Worm (Caenorhabditis elegans) whole organism, L4 larva: ENCODE measurements around the gene C37C3.12.

Experiments used
- F26F4.8 ChIP-seq: fragments of 200-800 bp; sonication (Bioruptor generic); conservative IDR thresholded peaks from 2 replicates; pipeline ENCODE4 v1.3.6; 2022; ENCODE audit warnings: missing genetic modification characterization, missing compliant biosample characterization
- F44E2.7 ChIP-seq: fragments of 200-800 bp; sonication (Bioruptor generic); IDR thresholded peaks from 2 replicates; pipeline ENCODE4 v2.1.2; 2022; ENCODE audit warnings: missing genetic modification characterization, missing compliant biosample characterization
- T20F7.1 ChIP-seq: fragments of 200-800 bp; sonication (Bioruptor generic); optimal IDR thresholded peaks from 2 replicates; lab custom pipeline; 2018; ENCODE audit warnings: mild to moderate bottlenecking, missing genetic modification characterization, missing compliant biosample characterization
- T26A8.4 ChIP-seq: fragments of 200-800 bp; sonication (Bioruptor generic); IDR thresholded peaks from 2 replicates; pipeline ENCODE4 v1.3.6; 2022; ENCODE audit warnings: missing genetic modification characterization, missing compliant biosample characterization
- Y105C5A.15 ChIP-seq: fragments of 200-800 bp; sonication (Bioruptor generic); IDR thresholded peaks from 2 replicates; pipeline ENCODE4 v1.3.6; 2022; ENCODE audit warnings: missing genetic modification characterization, missing compliant biosample characterization
- Y48G9A.11 ChIP-seq: fragments of 200-800 bp; sonication (Bioruptor generic); IDR thresholded peaks from 2 replicates; pipeline ENCODE4 v1.3.6; 2022; ENCODE audit warnings: missing genetic modification reagents, missing genetic modification characterization, missing compliant biosample characterization
- Y5F2A.4 ChIP-seq: fragments of 200-800 bp; sonication (Bioruptor generic); optimal IDR thresholded peaks from 2 replicates; lab custom pipeline; 2018; ENCODE audit warnings: mild to moderate bottlenecking, missing genetic modification characterization, missing compliant biosample characterization
- ZK337.2 ChIP-seq: fragments of 200-800 bp; sonication (Bioruptor generic); IDR thresholded peaks from 2 replicates; pipeline ENCODE4 v1.3.6; 2022; ENCODE audit warnings: missing genetic modification reagents, missing genetic modification characterization, missing compliant biosample characterization
- arid-1 ChIP-seq: fragments of 200-800 bp; sonication (Bioruptor generic); conservative IDR thresholded peaks from 2 replicates; pipeline ENCODE4 v1.3.6; 2022; ENCODE audit warnings: missing genetic modification reagents, missing genetic modification characterization, missing compliant biosample characterization
- ces-1 ChIP-seq: fragments of 150-350 bp; sonication (generic microtip); optimal IDR thresholded peaks from 4 replicates; lab custom pipeline; 2014; ENCODE audit warnings: missing biosample characterization, missing genetic modification reagents, missing genetic modification characterization
- ctbp-1 ChIP-seq: fragments of 200-800 bp; sonication (Bioruptor generic); IDR thresholded peaks from 2 replicates; pipeline ENCODE4 v1.3.6; 2022; ENCODE audit warnings: missing genetic modification reagents, missing genetic modification characterization, missing compliant biosample characterization
- daf-16 ChIP-seq, 3 experiments: sonication (generic microtip); optimal IDR thresholded peaks; 2 replicates each; lab custom pipeline; 2016 to 2017; ENCODE audit warnings: missing genetic modification characterization in 3 of 3, missing genetic modification reagents in 3 of 3, mild to moderate bottlenecking in 2 of 3, missing compliant biosample characterization in 2 of 3, missing biosample characterization in 1 of 3, moderate library complexity in 1 of 3
- dmd-6 ChIP-seq: fragments of 200-800 bp; sonication (Bioruptor generic); IDR thresholded peaks from 2 replicates; pipeline ENCODE4 v1.3.6; 2022; ENCODE audit warnings: missing genetic modification reagents, missing genetic modification characterization, missing compliant biosample characterization
- duxl-1 ChIP-seq: sonication (generic microtip); optimal IDR thresholded peaks from 2 replicates; lab custom pipeline; 2016; ENCODE audit warnings: mild to moderate bottlenecking, missing genetic modification characterization, moderate library complexity, missing compliant biosample characterization; ENCODE audit not compliant: poor library complexity
- fkh-10 ChIP-seq: fragments of 150-350 bp; optimal IDR thresholded peaks from 2 replicates; lab custom pipeline; 2014; ENCODE audit warnings: missing biosample characterization, missing genetic modification reagents, missing genetic modification characterization
- hif-1 ChIP-seq, 2 experiments: sonication (generic microtip); optimal IDR thresholded peaks; 2 replicates each; lab custom pipeline; 2016 to 2017; ENCODE audit warnings: missing compliant biosample characterization in 2 of 2, missing genetic modification characterization in 2 of 2, missing genetic modification reagents in 2 of 2, missing genotype in 2 of 2, mild to moderate bottlenecking in 1 of 2
- hlh-30 ChIP-seq: sonication (generic microtip); optimal IDR thresholded peaks from 2 replicates; lab custom pipeline; 2017; ENCODE audit warnings: antibody characterized with exemption, mild to moderate bottlenecking, missing genetic modification characterization, missing compliant biosample characterization; ENCODE audit not compliant: insufficient read depth
- lin-13 ChIP-seq: fragments of 150-350 bp; optimal IDR thresholded peaks from 2 replicates; lab custom pipeline; 2014; ENCODE audit warnings: missing biosample characterization, missing genetic modification reagents, missing genetic modification characterization
- lin-39 ChIP-seq: fragments of 150-350 bp; optimal IDR thresholded peaks from 2 replicates; lab custom pipeline; 2014; ENCODE audit warnings: missing biosample characterization, missing genetic modification reagents, missing genetic modification characterization
- lsy-2 ChIP-seq, 2 experiments: fragments of 150-350 bp in 1 of 2; sonication (generic microtip) in 1 of 2; optimal IDR thresholded peaks; 2 replicates each; lab custom pipeline; 2014 to 2017; ENCODE audit warnings: missing biosample characterization in 2 of 2, missing genetic modification characterization in 2 of 2
- madf-9 ChIP-seq: fragments of 200-800 bp; sonication (Bioruptor generic); conservative IDR thresholded peaks from 2 replicates; pipeline ENCODE4 v1.3.6; 2022; ENCODE audit warnings: missing genetic modification reagents, missing genetic modification characterization, missing compliant biosample characterization
- mep-1 ChIP-seq: fragments of 150-350 bp; sonication (generic microtip); optimal IDR thresholded peaks from 3 replicates; lab custom pipeline; 2014; ENCODE audit warnings: missing biosample characterization, missing genetic modification characterization
- mes-2 ChIP-seq: sonication (generic microtip); optimal IDR thresholded peaks from 2 replicates; lab custom pipeline; 2016; ENCODE audit warnings: missing genotype, mild to moderate bottlenecking, missing genetic modification characterization, missing compliant biosample characterization; ENCODE audit not compliant: poor library complexity, severe bottlenecking
- nhr-11 ChIP-seq: fragments of 150-350 bp; optimal IDR thresholded peaks from 2 replicates; lab custom pipeline; 2014; ENCODE audit warnings: missing biosample characterization, missing genetic modification characterization
- nhr-237 ChIP-seq: sonication (generic microtip); optimal IDR thresholded peaks from 2 replicates; lab custom pipeline; 2017; ENCODE audit warnings: missing biosample characterization, missing genetic modification characterization
- nhr-28 ChIP-seq: fragments of 150-350 bp; optimal IDR thresholded peaks from 2 replicates; lab custom pipeline; 2014; ENCODE audit warnings: missing biosample characterization, missing genetic modification characterization
- nhr-48 ChIP-seq: sonication (generic microtip); optimal IDR thresholded peaks from 2 replicates; lab custom pipeline; 2016; ENCODE audit warnings: mild to moderate bottlenecking, missing genetic modification characterization, missing compliant biosample characterization
- nhr-6 ChIP-seq: fragments of 150-350 bp; optimal IDR thresholded peaks from 2 replicates; lab custom pipeline; 2014; ENCODE audit warnings: missing biosample characterization, missing genetic modification characterization
- rbr-2 ChIP-seq: sonication (generic microtip); optimal IDR thresholded peaks from 2 replicates; lab custom pipeline; 2016; ENCODE audit warnings: missing genotype, missing genetic modification characterization, missing compliant biosample characterization
- saeg-2 ChIP-seq: fragments of 200-800 bp; sonication (Bioruptor generic); IDR thresholded peaks from 2 replicates; pipeline ENCODE4 v1.3.6; 2022; ENCODE audit warnings: missing genetic modification reagents, missing genetic modification characterization, missing compliant biosample characterization
- sdz-12 ChIP-seq: fragments of 200-800 bp; sonication (Bioruptor generic); optimal IDR thresholded peaks from 2 replicates; lab custom pipeline; 2018; ENCODE audit warnings: mild to moderate bottlenecking, missing genetic modification characterization, missing compliant biosample characterization
- set-16 ChIP-seq: fragments of 200-800 bp; sonication (Bioruptor generic); IDR thresholded peaks from 2 replicates; pipeline ENCODE4 v1.3.6; 2022; ENCODE audit warnings: missing genetic modification reagents, missing genetic modification characterization, missing compliant biosample characterization
- snpc-4 ChIP-seq: fragments of 150-350 bp; optimal IDR thresholded peaks from 2 replicates; lab custom pipeline; 2014; ENCODE audit warnings: missing biosample characterization, missing genetic modification characterization
- unc-62 ChIP-seq, 3 experiments: fragments of 150-350 bp in 1 of 3; sonication (generic microtip); optimal IDR thresholded peaks in 2 of 3; peaks in 1 of 3; 1 replicate in 1 of 3; 2 replicates in 2 of 3; lab custom pipeline; 2014 to 2017; ENCODE audit warnings: missing biosample characterization in 3 of 3, missing genetic modification characterization in 3 of 3, missing genetic modification reagents in 3 of 3, missing genotype in 1 of 3
- vab-7 ChIP-seq: fragments of 200-800 bp; sonication (Bioruptor generic); IDR thresholded peaks from 2 replicates; pipeline ENCODE4 v1.3.6; 2022; ENCODE audit warnings: missing genetic modification reagents, missing genetic modification characterization, missing compliant biosample characterization
- zfp-3 ChIP-seq: fragments of 200-800 bp; sonication (Bioruptor generic); conservative IDR thresholded peaks from 2 replicates; pipeline ENCODE4 v1.3.6; 2022; ENCODE audit warnings: missing genetic modification reagents, missing genetic modification characterization, missing compliant biosample characterization
- ztf-11 ChIP-seq: fragments of 150-350 bp; optimal IDR thresholded peaks from 2 replicates; lab custom pipeline; 2014; ENCODE audit warnings: missing biosample characterization, missing genetic modification characterization

Gene C37C3.12

ce11 chrV:7878411-7878964 is 39.1 kb upstream of the C37C3.12 start, which contains the start of gene F40A3.2:
TSS of gene F40A3.2 (plus strand) at chrV:7878914.
- TF ChIP-seq unc-62 (GFP tag; optimal IDR thresholded peaks at IDR 0.05 in 1 of 2; lab: Kevin White, UChicago) (no peak), unc-62 (tag; optimal IDR thresholded peaks at IDR 0.05; lab: Kevin White, UChicago) (no peak), T20F7.1 (GFP tag; lab: Kevin White, UChicago) (no peak), nhr-48 (tag; lab: Kevin White, UChicago) (no peak), rbr-2 (tag; lab: Kevin White, UChicago) (no peak), snpc-4 (no peak), ZK337.2 (GFP tag; lab: Robert Waterston, UW) (no peak), nhr-28 (tag; lab: Kevin White, UChicago) (no peak), madf-9 (GFP tag; lab: Robert Waterston, UW) (no peak), Y105C5A.15 (GFP tag; lab: Robert Waterston, UW) (no peak), nhr-11 (no peak), hif-1 (tag; optimal IDR thresholded peaks at IDR 0.05; lab: Kevin White, UChicago) (no peak), F44E2.7 (no peak), nhr-6 (no peak), dmd-6 (GFP tag; lab: Robert Waterston, UW) (no peak)

- no peak for TF ChIP-seq lin-13
- TF ChIP-seq nhr-237 (tag; lab: Kevin White, UChicago): no peak
- TF ChIP-seq sdz-12 (GFP tag; lab: Kevin White, UChicago): no peak
- peak; percentile 15 for TF ChIP-seq nhr-28 (tag; lab: Kevin White, UChicago)
- TF ChIP-seq ztf-11: no peak
- no peak for TF ChIP-seq mes-2 (tag; lab: Kevin White, UChicago)
- TF ChIP-seq lsy-2 (tag; optimal IDR thresholded peaks at IDR 0.05; lab: Kevin White, UChicago): peak in 1 of 2 experiments; percentile 24
- TF ChIP-seq mep-1 (tag; lab: Kevin White, UChicago): peak; percentile 4
- TF ChIP-seq vab-7 (GFP tag; lab: Robert Waterston, UW): no peak
- TF ChIP-seq T26A8.4 (GFP tag; lab: Robert Waterston, UW): no peak
- no peak for TF ChIP-seq zfp-3 (GFP tag; lab: Robert Waterston, UW)
- TF ChIP-seq madf-9 (GFP tag; lab: Robert Waterston, UW): no peak
- no peak for TF ChIP-seq F26F4.8 (GFP tag; lab: Robert Waterston, UW)
- TF ChIP-seq daf-16 (GFP tag; optimal IDR thresholded peaks at IDR 0.05; lab: Kevin White, UChicago): no peak
- TF ChIP-seq daf-16 (tag; optimal IDR thresholded peaks at IDR 0.05; lab: Kevin White, UChicago): peak; percentile 90
- no peak for TF ChIP-seq Y5F2A.4 (GFP tag; lab: Kevin White, UChicago)
- TF ChIP-seq unc-62 (GFP tag; optimal IDR thresholded peaks at IDR 0.05 in 1 of 2; lab: Kevin White, UChicago): peak in 1 of 2 experiments; percentile 2
- TF ChIP-seq unc-62 (tag; optimal IDR thresholded peaks at IDR 0.05; lab: Kevin White, UChicago): no peak
- TF ChIP-seq Y48G9A.11 (GFP tag; lab: Robert Waterston, UW): no peak
Observed at ce11 chrV:7876881-7877475, 37.6 kb upstream of the C37C3.12 start, which contains the start of gene F40A3.3. TSS of gene F40A3.3 (plus strand) at chrV:7877444.

ce11 chrV:7875456-7875855 is 36.1 kb upstream of the C37C3.12 start, which contains the start of gene F40A3.4:
TSS of gene F40A3.4 (plus strand) at chrV:7875756.
- no peak for TF ChIP-seq hlh-30
- TF ChIP-seq set-16 (GFP tag; lab: Robert Waterston, UW): no peak
- TF ChIP-seq rbr-2 (tag; lab: Kevin White, UChicago): no peak
- TF ChIP-seq duxl-1: no peak
- no peak for TF ChIP-seq saeg-2 (GFP tag; lab: Robert Waterston, UW)

- no peak for TF ChIP-seq lin-39 (tag; lab: Kevin White, UChicago)
- TF ChIP-seq arid-1: no peak
- TF ChIP-seq ces-1 (GFP tag; lab: Kevin White, UChicago): peak; percentile 65
- TF ChIP-seq fkh-10: peak; percentile 55
- 0 out of 2 replicates have a peak, but pooled peaks have one; percentile 16 for TF ChIP-seq ctbp-1 (GFP tag; lab: Robert Waterston, UW)
Observed at ce11 chrV:7872945-7873344, 33.6 kb upstream of the C37C3.12 start.
